Worm (Caenorhabditis elegans) whole organism, young adult: ENCODE measurements around the gene Y82E9BR.3.

Source experiments
- B0019.2 ChIP-seq: fragments of 200-800 bp; sonication (Bioruptor generic); conservative IDR thresholded peaks from 2 replicates; pipeline ENCODE4 v1.3.6; 2022; ENCODE audit warnings: missing genetic modification reagents, missing genetic modification characterization, missing compliant biosample characterization
- B0336.3 ChIP-seq: fragments of 200-800 bp; sonication (Bioruptor generic); IDR thresholded peaks from 2 replicates; pipeline ENCODE4 v1.3.6; 2022; ENCODE audit warnings: missing genetic modification characterization, missing compliant biosample characterization
- C06A6.2 ChIP-seq: fragments of 200-800 bp; sonication (Bioruptor generic); conservative IDR thresholded peaks from 2 replicates; pipeline ENCODE4 v1.3.6; 2022; ENCODE audit warnings: missing genetic modification characterization, missing compliant biosample characterization
- F10E7.11 ChIP-seq: sonication (generic microtip); optimal IDR thresholded peaks from 2 replicates; lab custom pipeline; 2017; ENCODE audit warnings: mild to moderate bottlenecking, missing genetic modification characterization, moderate library complexity, missing compliant biosample characterization
- F22D6.2 ChIP-seq: sonication (generic microtip); optimal IDR thresholded peaks from 2 replicates; lab custom pipeline; 2016; ENCODE audit warnings: mild to moderate bottlenecking, missing genetic modification characterization, missing compliant biosample characterization
- F23B12.7 ChIP-seq: sonication (generic microtip); optimal IDR thresholded peaks from 2 replicates; lab custom pipeline; 2017; ENCODE audit warnings: missing genetic modification characterization, mild to moderate bottlenecking, missing compliant biosample characterization, antibody characterized with exemption, moderate library complexity; ENCODE audit not compliant: insufficient read depth
- F57A8.1 ChIP-seq: fragments of 200-800 bp; sonication (Bioruptor generic); optimal IDR thresholded peaks from 2 replicates; lab custom pipeline; 2018; ENCODE audit warnings: mild to moderate bottlenecking, missing genetic modification characterization, moderate library complexity, missing compliant biosample characterization
- K11D2.4 ChIP-seq: fragments of 200-800 bp; sonication (Bioruptor generic); IDR thresholded peaks from 2 replicates; pipeline ENCODE4 v1.3.6; 2022; ENCODE audit warnings: missing genetic modification reagents, missing genetic modification characterization, missing compliant biosample characterization
- Y53G8AR.9 ChIP-seq: fragments of 200-800 bp; sonication (Bioruptor generic); conservative IDR thresholded peaks from 2 replicates; pipeline ENCODE4 v1.3.6; 2022; ENCODE audit warnings: missing genetic modification reagents, missing genetic modification characterization, missing compliant biosample characterization
- aptf-2 ChIP-seq: fragments of 200-800 bp; sonication (Bioruptor generic); conservative IDR thresholded peaks from 2 replicates; pipeline ENCODE4 v1.3.6; 2022; ENCODE audit warnings: missing genetic modification reagents, missing genetic modification characterization, missing compliant biosample characterization
- aptf-3 ChIP-seq: fragments of 200-800 bp; sonication (Bioruptor generic); IDR thresholded peaks from 2 replicates; pipeline ENCODE4 v1.3.6; 2022; ENCODE audit warnings: missing genetic modification characterization, missing compliant biosample characterization
- atf-7 ChIP-seq: sonication (generic microtip); optimal IDR thresholded peaks from 2 replicates; lab custom pipeline; 2017; ENCODE audit warnings: mild to moderate bottlenecking, missing genetic modification characterization, missing compliant biosample characterization
- athp-1 ChIP-seq: sonication (generic microtip); optimal IDR thresholded peaks from 2 replicates; lab custom pipeline; 2017; ENCODE audit warnings: mild to moderate bottlenecking, missing genetic modification characterization, missing compliant biosample characterization
- attf-3 ChIP-seq: fragments of 200-800 bp; sonication (Bioruptor generic); conservative IDR thresholded peaks from 2 replicates; pipeline ENCODE4 v1.3.6; 2022; ENCODE audit warnings: missing genetic modification reagents, missing genetic modification characterization, missing compliant biosample characterization
- attf-5 ChIP-seq: fragments of 200-800 bp; sonication (Bioruptor generic); optimal IDR thresholded peaks from 2 replicates; lab custom pipeline; 2018; ENCODE audit warnings: mild to moderate bottlenecking, missing genetic modification characterization, missing compliant biosample characterization
- cebp-1 ChIP-seq, 2 experiments: fragments of 200-800 bp in 1 of 2; sonication (Bioruptor generic) in 1 of 2; sonication (generic microtip) in 1 of 2; IDR thresholded peaks in 1 of 2; optimal IDR thresholded peaks in 1 of 2; 2 replicates each; pipeline versions ENCODE4 v1.3.6 to Lab custom; 2017 to 2022; ENCODE audit warnings: missing compliant biosample characterization in 2 of 2, missing genetic modification characterization in 2 of 2, mild to moderate bottlenecking in 1 of 2, missing genetic modification reagents in 1 of 2, moderate library complexity in 1 of 2
- ceh-79 ChIP-seq: sonication (generic microtip); optimal IDR thresholded peaks from 2 replicates; lab custom pipeline; 2017; ENCODE audit warnings: mild to moderate bottlenecking, missing genetic modification characterization, missing compliant biosample characterization
- die-1 ChIP-seq: sonication (generic microtip); optimal IDR thresholded peaks from 2 replicates; lab custom pipeline; 2016; ENCODE audit warnings: missing genotype, mild to moderate bottlenecking, missing genetic modification characterization, missing compliant biosample characterization
- dpl-1 ChIP-seq: fragments of 150-350 bp; optimal IDR thresholded peaks from 2 replicates; lab custom pipeline; 2014; ENCODE audit warnings: missing biosample characterization, missing genetic modification reagents, missing genetic modification characterization
- efl-1 ChIP-seq: fragments of 150-350 bp; optimal IDR thresholded peaks from 2 replicates; lab custom pipeline; 2014; ENCODE audit warnings: missing biosample characterization, missing genetic modification reagents, missing genetic modification characterization
- egl-44 ChIP-seq: fragments of 200-800 bp; sonication (Bioruptor generic); IDR thresholded peaks from 2 replicates; pipeline ENCODE4 v1.3.6; 2022; ENCODE audit warnings: missing genetic modification reagents, missing genetic modification characterization, missing compliant biosample characterization
- ekl-4 ChIP-seq: fragments of 200-800 bp; sonication (Bioruptor generic); IDR thresholded peaks from 2 replicates; pipeline ENCODE4 v1.3.6; 2022; ENCODE audit warnings: missing genetic modification reagents, missing genetic modification characterization, missing compliant biosample characterization
- hlh-26 ChIP-seq: fragments of 200-800 bp; sonication (Bioruptor generic); conservative IDR thresholded peaks from 2 replicates; pipeline ENCODE4 v1.3.6; 2022; ENCODE audit warnings: missing genetic modification reagents, missing genetic modification characterization, missing compliant biosample characterization
- hsf-1 ChIP-seq: fragments of 200-800 bp; sonication (Bioruptor generic); IDR thresholded peaks from 2 replicates; pipeline ENCODE4 v1.3.6; 2022; ENCODE audit warnings: missing genetic modification reagents, missing genetic modification characterization, missing compliant biosample characterization
- let-526 ChIP-seq: fragments of 200-800 bp; sonication (Bioruptor generic); IDR thresholded peaks from 2 replicates; pipeline ENCODE4 v1.3.6; 2022; ENCODE audit warnings: missing genetic modification reagents, missing genetic modification characterization, missing compliant biosample characterization
- let-607 ChIP-seq, 2 experiments: fragments of 200-800 bp in 1 of 2; sonication (Bioruptor generic) in 1 of 2; sonication (generic microtip) in 1 of 2; optimal IDR thresholded peaks; 2 replicates each; lab custom pipeline; 2016 to 2018; ENCODE audit warnings: mild to moderate bottlenecking in 2 of 2, missing compliant biosample characterization in 2 of 2, missing genetic modification characterization in 2 of 2, moderate library complexity in 2 of 2, missing genotype in 1 of 2
- lin-26 ChIP-seq: fragments of 200-800 bp; sonication (Bioruptor generic); IDR thresholded peaks from 2 replicates; pipeline ENCODE4 v1.3.6; 2022; ENCODE audit warnings: missing genetic modification reagents, missing genetic modification characterization, missing compliant biosample characterization
- lin-35 ChIP-seq, 3 experiments: fragments of 150-350 bp in 2 of 3; sonication (generic microtip) in 1 of 3; optimal IDR thresholded peaks; 2 replicates each; lab custom pipeline; 2014 to 2018; ENCODE audit warnings: missing biosample characterization in 3 of 3, missing genetic modification characterization in 3 of 3, missing genetic modification reagents in 3 of 3
- lsl-1 ChIP-seq: fragments of 200-800 bp; sonication (Bioruptor generic); optimal IDR thresholded peaks from 2 replicates; lab custom pipeline; 2018; ENCODE audit warnings: mild to moderate bottlenecking, missing genetic modification characterization, moderate library complexity, missing compliant biosample characterization
- madf-6 ChIP-seq: fragments of 200-800 bp; sonication (Bioruptor generic); IDR thresholded peaks from 2 replicates; pipeline ENCODE4 v1.3.6; 2022; ENCODE audit warnings: missing genetic modification reagents, missing genetic modification characterization, missing compliant biosample characterization
- nfyb-1 ChIP-seq: fragments of 200-800 bp; sonication (Bioruptor generic); IDR thresholded peaks from 2 replicates; pipeline ENCODE4 v1.3.6; 2022; ENCODE audit warnings: missing genetic modification reagents, missing genetic modification characterization, missing compliant biosample characterization
- nhr-120 ChIP-seq: fragments of 200-800 bp; sonication (Bioruptor generic); IDR thresholded peaks from 2 replicates; pipeline ENCODE4 v1.3.6; 2022; ENCODE audit warnings: missing genetic modification characterization, missing compliant biosample characterization
- pbrm-1 ChIP-seq: fragments of 200-800 bp; sonication (Bioruptor generic); IDR thresholded peaks from 2 replicates; pipeline ENCODE4 v1.3.6; 2022; ENCODE audit warnings: missing genetic modification reagents, missing genetic modification characterization, missing compliant biosample characterization
- repo-1 ChIP-seq: sonication (generic microtip); optimal IDR thresholded peaks from 2 replicates; lab custom pipeline; 2017; ENCODE audit warnings: mild to moderate bottlenecking, missing genetic modification characterization, missing compliant biosample characterization
- sdz-38 ChIP-seq: sonication (generic microtip); optimal IDR thresholded peaks from 2 replicates; lab custom pipeline; 2016; ENCODE audit warnings: missing genotype, missing genetic modification characterization, missing compliant biosample characterization
- snpc-1.1 ChIP-seq: sonication (generic microtip); optimal IDR thresholded peaks from 2 replicates; lab custom pipeline; 2017; ENCODE audit warnings: missing genetic modification characterization, mild to moderate bottlenecking, missing compliant biosample characterization, antibody characterized with exemption, moderate library complexity, missing genotype, missing genetic modification reagents; ENCODE audit not compliant: insufficient read depth
- snpc-1.3 ChIP-seq: sonication (generic microtip); optimal IDR thresholded peaks from 2 replicates; lab custom pipeline; 2017; ENCODE audit warnings: missing genetic modification characterization, mild to moderate bottlenecking, missing compliant biosample characterization, antibody characterized with exemption, moderate library complexity, missing genotype, missing genetic modification reagents; ENCODE audit not compliant: insufficient read depth
- snpc-3.4 ChIP-seq: sonication (generic microtip); optimal IDR thresholded peaks from 2 replicates; lab custom pipeline; 2017; ENCODE audit warnings: missing genetic modification characterization, mild to moderate bottlenecking, missing compliant biosample characterization, antibody characterized with exemption, moderate library complexity, missing genotype, missing genetic modification reagents
- snpc-4 ChIP-seq, 5 experiments: fragments of 150-350 bp in 1 of 5; sonication (generic microtip) in 4 of 5; optimal IDR thresholded peaks; 2 replicates each; lab custom pipeline; 2014 to 2018; ENCODE audit warnings: missing genetic modification characterization in 5 of 5, missing biosample characterization in 3 of 5, antibody characterized with exemption in 2 of 5, mild to moderate bottlenecking in 2 of 5, missing compliant biosample characterization in 2 of 5, missing genotype in 2 of 5, moderate library complexity in 2 of 5, missing genetic modification reagents in 1 of 5
- somi-1 ChIP-seq: fragments of 200-800 bp; sonication (Bioruptor generic); optimal IDR thresholded peaks from 2 replicates; lab custom pipeline; 2018; ENCODE audit warnings: mild to moderate bottlenecking, missing genetic modification characterization, missing compliant biosample characterization
- tbp1 ChIP-seq: fragments of 200-800 bp; sonication (Bioruptor generic); optimal IDR thresholded peaks from 2 replicates; lab custom pipeline; 2018; ENCODE audit warnings: mild to moderate bottlenecking, missing genetic modification characterization, missing compliant biosample characterization
- tbx-9 ChIP-seq: sonication (generic microtip); optimal IDR thresholded peaks from 2 replicates; lab custom pipeline; 2016; ENCODE audit warnings: borderline replicate concordance, missing genetic modification characterization, inconsistent platforms, missing compliant biosample characterization
- zfh-2 ChIP-seq: fragments of 200-800 bp; sonication (Bioruptor generic); conservative IDR thresholded peaks from 2 replicates; pipeline ENCODE4 v1.3.6; 2022; ENCODE audit warnings: missing genetic modification reagents, missing genetic modification characterization, missing compliant biosample characterization
- zim-3 ChIP-seq: sonication (generic microtip); optimal IDR thresholded peaks from 2 replicates; lab custom pipeline; 2017; ENCODE audit warnings: mild to moderate bottlenecking, missing genetic modification characterization, moderate library complexity, missing compliant biosample characterization
- ztf-22 ChIP-seq: fragments of 200-800 bp; sonication (Bioruptor generic); optimal IDR thresholded peaks from 2 replicates; lab custom pipeline; 2018; ENCODE audit warnings: mild to moderate bottlenecking, missing genetic modification characterization, moderate library complexity, missing compliant biosample characterization
- ztf-26 ChIP-seq: sonication (generic microtip); optimal IDR thresholded peaks from 2 replicates; lab custom pipeline; 2017; ENCODE audit warnings: missing genetic modification characterization, missing compliant biosample characterization

Y82E9BR.3 gene

ce11 chrIII:1418709-1419108 lies 287 bp upstream of the Y82E9BR.3 start (continued):
- TF ChIP-seq ekl-4, result peak; percentile 74
- no peak for TF ChIP-seq ceh-79
- peak; percentile 94 for TF ChIP-seq nfyb-1 (GFP tag; lab: Robert Waterston, UW)
- TF ChIP-seq zfh-2 (GFP tag; lab: Robert Waterston, UW), result peak; percentile 92
- TF ChIP-seq F10E7.11 (tag; lab: Kevin White, UChicago), result no peak
- peak; percentile 2 for TF ChIP-seq repo-1 (tag; lab: Kevin White, UChicago)
- TF ChIP-seq nhr-120, result no peak
- TF ChIP-seq attf-5 (GFP tag; lab: Kevin White, UChicago), result peak; percentile 47
- peak in 1 of 3 experiments; percentile 74 for TF ChIP-seq lin-35 (GFP tag; optimal IDR thresholded peaks at IDR 0.05; lab: Kevin White, UChicago)
- TF ChIP-seq snpc-1.3 (tag; lab: Kevin White, UChicago), result peak; percentile 62
- TF ChIP-seq ztf-22, result no peak
- no peak for TF ChIP-seq hlh-26 (GFP tag; lab: Robert Waterston, UW)
- TF ChIP-seq egl-44 (GFP tag; lab: Robert Waterston, UW), result 0 out of 2 replicates have a peak, but pooled peaks have one; percentile 44
- TF ChIP-seq snpc-4 (GFP tag; optimal IDR thresholded peaks at IDR 0.05; lab: Kevin White, UChicago), result peak; percentile 47
- peak; percentile 27 to 83 (median 60) for TF ChIP-seq snpc-4 (tag; optimal IDR thresholded peaks at IDR 0.05; lab: Kevin White, UChicago)
- TF ChIP-seq efl-1, result peak; percentile 18
- no peak for TF ChIP-seq hsf-1 (GFP tag; lab: Robert Waterston, UW)
- peak; percentile 79 for TF ChIP-seq C06A6.2 (GFP tag; lab: Robert Waterston, UW)
- peak; percentile 66; the same call in 1 of the 2 replicates for TF ChIP-seq K11D2.4 (GFP tag; lab: Robert Waterston, UW)
- TF ChIP-seq attf-3 (GFP tag; lab: Robert Waterston, UW), result peak; percentile 43; the same call in 1 of the 2 replicates
- TF ChIP-seq aptf-3 (GFP tag; lab: Robert Waterston, UW), result no peak
- TF ChIP-seq atf-7 (tag; lab: Kevin White, UChicago), result peak; percentile 56
- TF ChIP-seq madf-6 (GFP tag; lab: Robert Waterston, UW), result peak; percentile 72
- TF ChIP-seq lsl-1 (GFP tag; lab: Kevin White, UChicago), result peak; percentile 92
- TF ChIP-seq cebp-1 (GFP tag; IDR thresholded peaks at IDR 0.05; lab: Robert Waterston, UW), result no peak
- TF ChIP-seq cebp-1 (tag; optimal IDR thresholded peaks at IDR 0.05; lab: Kevin White, UChicago), result peak; percentile 75
- TF ChIP-seq tbx-9 (tag; lab: Kevin White, UChicago), result no peak
- peak; percentile 32 for TF ChIP-seq snpc-3.4 (tag; lab: Kevin White, UChicago)
- peak; percentile 85 for TF ChIP-seq F23B12.7 (tag; lab: Kevin White, UChicago)
- TF ChIP-seq let-526 (GFP tag; lab: Robert Waterston, UW), result no peak
- no peak for TF ChIP-seq zim-3 (tag; lab: Kevin White, UChicago)
- TF ChIP-seq athp-1 (tag; lab: Kevin White, UChicago), result peak; percentile 6
- TF ChIP-seq aptf-2 (GFP tag; lab: Robert Waterston, UW), result no peak
- no peak for TF ChIP-seq sdz-38 (tag; lab: Kevin White, UChicago)
- TF ChIP-seq somi-1 (GFP tag; lab: Kevin White, UChicago), result no peak
- peak; percentile 56; the same call in 1 of the 2 replicates for TF ChIP-seq pbrm-1 (GFP tag; lab: Robert Waterston, UW)
- TF ChIP-seq snpc-1.1 (tag; lab: Kevin White, UChicago), result peak; percentile 33
- no peak for TF ChIP-seq die-1
- TF ChIP-seq B0019.2 (GFP tag; lab: Robert Waterston, UW), result peak; percentile 52; the same call in 1 of the 2 replicates
- no peak for TF ChIP-seq F22D6.2 (tag; lab: Kevin White, UChicago)
- no peak for TF ChIP-seq F57A8.1 (GFP tag; lab: Kevin White, UChicago)
- no peak for TF ChIP-seq let-607 (tag; optimal IDR thresholded peaks at IDR 0.05; lab: Kevin White, UChicago)
- TF ChIP-seq B0336.3 (GFP tag; lab: Robert Waterston, UW), result peak; percentile 72
- TF ChIP-seq Y53G8AR.9 (GFP tag; lab: Robert Waterston, UW), result peak; percentile 86
- peak; percentile 26 for TF ChIP-seq lin-26
- peak; percentile 69 for TF ChIP-seq tbp1 (GFP tag; lab: Kevin White, UChicago)
- peak; percentile 89 for TF ChIP-seq ztf-26 (tag; lab: Kevin White, UChicago)
- TF ChIP-seq dpl-1 (GFP tag; lab: Kevin White, UChicago), result peak; percentile 29
